Worm (Caenorhabditis elegans): ENCODE data around the gene dpy-8.

ce11 chrX:5147918-5148317, 2.4 kb downstream of the dpy-8 start, which contains the start of gene C31H2.14:
- TF ChIP-seq C16A3.4 (tag; optimal IDR thresholded peaks at IDR 0.05) (no peak), nhr-237 (tag; optimal IDR thresholded peaks at IDR 0.05) (no peak), jun-1 (tag; optimal IDR thresholded peaks at IDR 0.05) (no peak)

Measured in whole organism, L1 larva.